Fruit fly (Drosophila melanogaster): ENCODE measurements around the gene CG5245.
A peak's percentile ranks its signal among the peaks of the same experiment; 100 is the strongest.

The CG5245 gene

dm6 chr3R:12401672-12402296 is 27.6 kb upstream of the CG5245 start, which contains the start of gene DNAlig3 (continued):
- no peak for TF ChIP-seq CG31224 (GFP tag; IDR thresholded peaks at IDR 0.05)
- no peak for TF ChIP-seq CG8290 (GFP tag; optimal IDR thresholded peaks at IDR 0.05)
- TF ChIP-seq CG8290 (tag; optimal IDR thresholded peaks at IDR 0.05) = peak in 1 of 2 experiments; percentile 40
- peak; percentile 44 for TF ChIP-seq CG12071 (GFP tag; optimal IDR thresholded peaks at IDR 0.05)
- TF ChIP-seq Atf-2 (GFP tag; optimal IDR thresholded peaks at IDR 0.05) = no peak
- TF ChIP-seq CG13287 (GFP tag; IDR thresholded peaks at IDR 0.05; ENCODE audit: partially characterized antibody) = peak; percentile 73
- TF ChIP-seq B-H2 (GFP tag; optimal IDR thresholded peaks at IDR 0.05) = no peak
- TF ChIP-seq Atf3 (GFP tag; optimal IDR thresholded peaks at IDR 0.05) = no peak
- no peak for TF ChIP-seq CG8765 (GFP tag; IDR thresholded peaks at IDR 0.05)
- TF ChIP-seq cas (GFP tag; IDR thresholded peaks at IDR 0.05) = no peak
- peak; percentile 64 for TF ChIP-seq stwl (tag; optimal IDR thresholded peaks at IDR 0.05)
- TF ChIP-seq fd3F (GFP tag; optimal IDR thresholded peaks at IDR 0.05) = no peak
- TF ChIP-seq seq (GFP tag; IDR thresholded peaks at IDR 0.05) = no peak
- no peak for TF ChIP-seq gem (tag; optimal IDR thresholded peaks at IDR 0.05)
- TF ChIP-seq CG3838 (GFP tag; optimal IDR thresholded peaks at IDR 0.05) = no peak
- TF ChIP-seq NfI (GFP tag; optimal IDR thresholded peaks at IDR 0.05) = no peak
- no peak for TF ChIP-seq CG12391 (tag; optimal IDR thresholded peaks at IDR 0.05)
- peak; percentile 53 for TF ChIP-seq scrt (GFP tag; optimal IDR thresholded peaks at IDR 0.05)
- no peak for TF ChIP-seq dan (GFP tag; IDR thresholded peaks at IDR 0.05)
- TF ChIP-seq Nf-YA (GFP tag; IDR thresholded peaks at IDR 0.05) = peak; percentile 23; the same call in 1 of the 2 replicates
- peak; percentile 17 for TF ChIP-seq zen (tag; optimal IDR thresholded peaks at IDR 0.05)
- no peak for TF ChIP-seq CG17612 (GFP tag; IDR thresholded peaks at IDR 0.05)
- TF ChIP-seq fd96Cb (tag; optimal IDR thresholded peaks at IDR 0.05) = no peak
- no peak for TF ChIP-seq emc (GFP tag; optimal IDR thresholded peaks at IDR 0.05)
- TF ChIP-seq CG7963 (GFP tag; IDR thresholded peaks at IDR 0.05; ENCODE audit: partially characterized antibody) = no peak

dm6 chr3R:12402935-12403334 is 26.4 kb upstream of the CG5245 start:
- TF ChIP-seq PHDP (tag; optimal IDR thresholded peaks at IDR 0.05) (peak; percentile 99), Hsf (GFP tag; optimal IDR thresholded peaks at IDR 0.05) (peak; percentile 97), amos (GFP tag; IDR thresholded peaks at IDR 0.05; ENCODE audit: partially characterized antibody) (no peak), CG10431 (GFP tag; optimal IDR thresholded peaks at IDR 0.05) (peak; percentile 93), Xrp1 (GFP tag; IDR thresholded peaks at IDR 0.05) (peak; percentile 99), CG18599 (GFP tag; optimal IDR thresholded peaks at IDR 0.05) (peak; percentile 99), pb (GFP tag; optimal IDR thresholded peaks at IDR 0.05) (peak; percentile 86), NC2β (GFP tag; optimal IDR thresholded peaks at IDR 0.05) (peak; percentile 99), CG12942 (GFP tag; optimal IDR thresholded peaks at IDR 0.05) (peak; percentile 92), CG1603 (tag; optimal IDR thresholded peaks at IDR 0.05) (peak; percentile 97), bigmax (GFP tag; optimal IDR thresholded peaks at IDR 0.05) (peak; percentile 74), dmrt99B (tag; optimal IDR thresholded peaks at IDR 0.05) (peak; percentile 100), disco-r (GFP tag; optimal IDR thresholded peaks at IDR 0.05) (peak; percentile 86), gro (GFP tag; optimal IDR thresholded peaks at IDR 0.05) (peak; percentile 97), CG2889 (GFP tag; IDR thresholded peaks at IDR 0.05) (peak; percentile 86), CG3847 (GFP tag; IDR thresholded peaks at IDR 0.05) (peak; percentile 94), row (GFP tag; IDR thresholded peaks at IDR 0.05) (peak; percentile 98), croc (GFP tag; conservative IDR thresholded peaks at IDR 0.05) (peak; percentile 91), CG3407 (GFP tag; optimal IDR thresholded peaks at IDR 0.05) (peak; percentile 95), CG12219 (GFP tag; optimal IDR thresholded peaks at IDR 0.05) (peak; percentile 98), fd102C (GFP tag; optimal IDR thresholded peaks at IDR 0.05) (peak; percentile 92), chm (GFP tag; IDR thresholded peaks at IDR 0.05) (peak; percentile 100), Dp (GFP tag; optimal IDR thresholded peaks at IDR 0.05) (peak; percentile 47), Fer1 (GFP tag; optimal IDR thresholded peaks at IDR 0.05) (peak; percentile 98), lola (GFP tag; optimal IDR thresholded peaks at IDR 0.05) (peak in 1 of 3 experiments; percentile 99), CG12391 (tag; optimal IDR thresholded peaks at IDR 0.05) (peak; percentile 99), CG1024 (GFP tag; IDR thresholded peaks at IDR 0.05) (peak; percentile 97)

Data from whole organism, embryonic.